Worm (Caenorhabditis elegans): ENCODE results near the gene F25E5.16.

Gene F25E5.16

DNA sequence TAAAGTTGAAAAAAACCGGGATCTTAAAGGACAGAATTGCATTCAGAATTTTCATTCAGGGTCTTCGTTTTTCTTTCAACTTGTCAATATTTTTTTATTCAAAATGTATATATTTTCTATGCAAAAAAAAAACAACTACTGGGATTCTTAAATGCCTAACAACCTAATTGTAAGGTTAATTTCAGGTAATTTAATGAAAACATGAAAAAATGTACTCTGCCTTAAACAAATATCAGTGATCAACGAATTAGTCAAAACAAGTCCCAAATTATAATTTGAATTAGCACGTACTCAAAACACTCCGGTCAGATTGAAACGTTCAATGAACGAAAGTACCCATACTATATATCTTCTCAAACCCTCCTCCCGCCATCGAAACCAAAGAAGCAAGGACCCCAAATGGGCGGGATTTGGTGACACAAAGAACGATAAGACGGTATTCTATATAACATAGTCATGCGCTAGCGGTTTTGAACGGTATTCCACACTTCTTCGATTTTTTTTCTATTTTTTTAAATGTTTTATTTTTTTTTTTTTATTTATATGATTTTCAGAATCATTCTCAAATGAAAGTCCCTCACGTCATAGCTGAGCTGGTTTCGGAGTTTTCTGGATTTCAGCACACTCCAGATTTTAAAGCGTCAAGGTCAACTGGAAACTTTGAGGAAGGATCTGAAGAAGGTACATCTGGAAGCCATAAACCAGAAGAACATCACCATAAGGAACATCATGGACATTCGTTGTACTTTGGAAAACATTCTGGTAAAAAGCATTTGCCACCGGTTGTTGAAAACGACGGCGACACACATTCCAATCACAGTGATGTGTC is 2.5 kb upstream of the F25E5.16 start, which contains the start of the genes ddo-2 and F25E5.8:
ddo-2 (minus strand) TSS at position 330 of the 829 bp plus-strand sequence.
F25E5.8 (plus strand) TSS at position 555 of the 829 bp plus-strand sequence.
- TF ChIP-seq ceh-90 (tag; optimal IDR thresholded peaks at IDR 0.05) (no peak), pax-3 (tag; optimal IDR thresholded peaks at IDR 0.05) (no peak), unc-30 (tag; optimal IDR thresholded peaks at IDR 0.05) (no peak), blmp-1 (tag; optimal IDR thresholded peaks at IDR 0.05) (peak; percentile 83), dsc-1 (tag; optimal IDR thresholded peaks at IDR 0.05) (no peak), zag-1 (tag; optimal IDR thresholded peaks at IDR 0.05) (no peak), fkh-4 (tag; optimal IDR thresholded peaks at IDR 0.05; ENCODE audit: borderline replicate concordance) (no peak), nhr-12 (tag; optimal IDR thresholded peaks at IDR 0.05) (no peak), nhr-84 (tag; optimal IDR thresholded peaks at IDR 0.05) (no peak), lin-14 (GFP tag; optimal IDR thresholded peaks at IDR 0.05) (peak; percentile 18), lsy-2 (tag; optimal IDR thresholded peaks at IDR 0.05) (no peak), fkh-8 (tag; optimal IDR thresholded peaks at IDR 0.05) (no peak), zip-4 (GFP tag; optimal IDR thresholded peaks at IDR 0.05) (no peak), elt-2 (tag; optimal IDR thresholded peaks at IDR 0.05) (no peak), ztf-11 (tag; optimal IDR thresholded peaks at IDR 0.05) (no peak), ces-1 (GFP tag; optimal IDR thresholded peaks at IDR 0.05) (no peak), unc-98 (GFP tag; IDR thresholded peaks at IDR 0.05) (no peak), lin-35 (GFP tag; optimal IDR thresholded peaks at IDR 0.05) (peak in 1 of 2 experiments; percentile 31), ceh-82 (tag; optimal IDR thresholded peaks at IDR 0.05) (no peak), snu-23 (GFP tag; optimal IDR thresholded peaks at IDR 0.05) (peak; percentile 32), lir-3 (tag; optimal IDR thresholded peaks at IDR 0.05; ENCODE audit: poor library complexity) (no peak), ets-5 (GFP tag; IDR thresholded peaks at IDR 0.05) (no peak), nhr-90 (tag; optimal IDR thresholded peaks at IDR 0.05; ENCODE audit: poor library complexity) (peak; percentile 48), elt-3 (tag; optimal IDR thresholded peaks at IDR 0.05) (peak in 1 of 6 experiments; percentile 68), egl-13 (tag; optimal IDR thresholded peaks at IDR 0.05) (no peak), efl-1 (optimal IDR thresholded peaks at IDR 0.05) (no peak), efl-1 (GFP tag; optimal IDR thresholded peaks at IDR 0.05 in 1 of 2) (no peak), pqm-1 (tag; optimal IDR thresholded peaks at IDR 0.05) (no peak), nhr-237 (tag; optimal IDR thresholded peaks at IDR 0.05) (no peak), F16B12.6 (tag; optimal IDR thresholded peaks at IDR 0.05) (no peak), lin-13 (GFP tag; optimal IDR thresholded peaks at IDR 0.05) (no peak), aly-2 (tag; optimal IDR thresholded peaks at IDR 0.05) (no peak), tlp-1 (tag; optimal IDR thresholded peaks at IDR 0.05) (no peak), unc-130 (tag; optimal IDR thresholded peaks at IDR 0.05) (peak; percentile 81), pag-3 (tag; optimal IDR thresholded peaks at IDR 0.05; ENCODE audit: borderline replicate concordance, insufficient read depth) (no peak), nhr-20 (tag; optimal IDR thresholded peaks at IDR 0.05) (peak; percentile 19), ceh-88 (GFP tag; IDR thresholded peaks at IDR 0.05) (no peak), dpl-1 (GFP tag; optimal IDR thresholded peaks at IDR 0.05) (no peak), egl-27 (tag; optimal IDR thresholded peaks at IDR 0.05) (no peak), hlh-17 (GFP tag; optimal IDR thresholded peaks at IDR 0.05; ENCODE audit: borderline replicate concordance) (no peak), sup-37 (GFP tag; optimal IDR thresholded peaks at IDR 0.05) (no peak), mdl-1 (tag; optimal IDR thresholded peaks at IDR 0.05) (peak in 1 of 2 experiments; percentile 38), alr-1 (tag; optimal IDR thresholded peaks at IDR 0.05; ENCODE audit: borderline replicate concordance) (no peak), ama-1 (optimal IDR thresholded peaks at IDR 0.05) (no peak), grh-1 (GFP tag; IDR thresholded peaks at IDR 0.05) (0 out of 2 replicates have a peak, but pooled peaks have one; percentile 7), nhr-85 (tag) (peak; percentile 87), xbp-1 (tag; optimal IDR thresholded peaks at IDR 0.05) (no peak), nhr-28 (tag; optimal IDR thresholded peaks at IDR 0.05) (no peak), ceh-63 (GFP tag; optimal IDR thresholded peaks at IDR 0.05) (no peak), skn-1 (tag; optimal IDR thresholded peaks at IDR 0.05) (peak; percentile 24), swsn-7 (tag; optimal IDR thresholded peaks at IDR 0.05) (no peak)
